1 fruit fly cellular context compared by ENCODE assay signal in the genomic region with DNA sequence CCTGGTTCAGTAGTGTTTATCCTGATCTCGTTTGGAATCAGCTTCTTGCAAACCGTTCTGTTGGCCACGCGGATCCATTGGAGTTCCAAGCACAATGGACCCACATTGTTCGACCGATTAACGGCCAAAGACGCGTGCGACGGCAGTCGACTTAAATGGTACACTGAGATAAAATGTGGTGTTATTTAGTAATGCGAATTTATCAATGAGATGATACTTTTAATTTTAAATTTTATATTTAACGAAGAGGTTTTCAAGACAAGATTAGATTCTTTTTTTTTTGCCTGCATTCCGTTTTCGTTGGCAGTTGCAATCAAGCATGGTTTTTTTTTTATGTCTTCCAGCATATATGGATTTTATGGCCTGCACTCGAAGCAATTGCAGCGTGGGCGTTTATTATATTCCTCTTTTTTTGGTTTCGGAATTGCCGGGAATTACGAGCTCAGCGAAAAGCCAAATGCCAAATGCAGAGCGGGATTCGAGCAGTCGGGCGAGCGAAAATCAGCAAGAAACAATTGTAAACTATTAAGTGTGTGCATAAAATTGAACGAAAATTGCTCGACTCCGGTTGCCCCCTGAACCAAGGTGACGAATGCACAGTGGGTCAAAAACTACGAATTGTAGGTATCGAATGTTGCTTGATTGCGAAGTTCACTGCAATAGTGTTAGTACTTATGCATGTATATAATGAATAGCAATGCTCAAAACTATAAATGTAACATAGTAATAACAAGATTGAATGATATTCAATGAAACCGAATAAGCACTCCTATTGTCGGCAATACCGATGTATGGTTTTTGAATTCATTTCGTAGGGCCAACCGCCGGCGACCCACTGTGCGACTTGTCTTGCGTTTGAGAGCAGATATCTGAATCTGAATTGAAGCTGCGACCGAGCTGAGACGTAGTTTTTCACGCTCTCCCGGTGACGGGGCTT.
TF ChIP-seq lines count a peak whose summit lies in the region.

No protein-coding gene starts in this region.

TF ChIP-seq in whole organism, embryonic, 481 proteins besides CTCF, POLR2A, EP300 and RAD21 (continued from another document and continues in another):
- TF ChIP-seq CG12236 (GFP tag; optimal IDR thresholded peaks at IDR 0.05; lab: Kevin White, UChicago), result peak; percentile 14
- TF ChIP-seq NK7.1 (GFP tag; optimal IDR thresholded peaks at IDR 0.05; lab: Kevin White, UChicago), result peak; percentile 25
- peak; percentile 2 for TF ChIP-seq CG18476 (GFP tag; optimal IDR thresholded peaks at IDR 0.05; lab: Kevin White, UChicago)
- peak; percentile 61 for TF ChIP-seq caup (GFP tag; optimal IDR thresholded peaks at IDR 0.05; lab: Kevin White, UChicago; ENCODE audit: severe bottlenecking)
- no peak for TF ChIP-seq CG16779 (GFP tag; IDR thresholded peaks at IDR 0.05; lab: Robert Waterston, UW)
- TF ChIP-seq CG9215 (GFP tag; IDR thresholded peaks at IDR 0.05; lab: Robert Waterston, UW), result peak; percentile 71
- TF ChIP-seq vfl (GFP tag; optimal IDR thresholded peaks at IDR 0.05; lab: Kevin White, UChicago), result peak; percentile 27
- TF ChIP-seq sd (tag; optimal IDR thresholded peaks at IDR 0.05; lab: Kevin White, UChicago), result peak; percentile 26
- peak; percentile 85 for TF ChIP-seq CG12769 (tag; optimal IDR thresholded peaks at IDR 0.05; lab: Kevin White, UChicago)
- TF ChIP-seq tup (GFP tag; optimal IDR thresholded peaks at IDR 0.05; lab: Kevin White, UChicago), result peak; percentile 29
- TF ChIP-seq Usf (GFP tag; optimal IDR thresholded peaks at IDR 0.05; lab: Kevin White, UChicago), result peak; percentile 24
- TF ChIP-seq CG14014 (GFP tag; IDR thresholded peaks at IDR 0.05; lab: Robert Waterston, UW), result peak; percentile 65
- peak; percentile 81 for TF ChIP-seq CG11695 (GFP tag; IDR thresholded peaks at IDR 0.05; lab: Robert Waterston, UW)
- TF ChIP-seq sima (GFP tag; optimal IDR thresholded peaks at IDR 0.05; lab: Kevin White, UChicago), result no peak
- no peak for TF ChIP-seq tll (GFP tag; optimal IDR thresholded peaks at IDR 0.05; lab: Kevin White, UChicago)
- TF ChIP-seq Gsc (GFP tag; IDR thresholded peaks at IDR 0.05; lab: Robert Waterston, UW), result no peak
- peak; percentile 6 for TF ChIP-seq CG8089 (GFP tag; optimal IDR thresholded peaks at IDR 0.05; lab: Kevin White, UChicago)
- TF ChIP-seq CG10979 (tag; optimal IDR thresholded peaks at IDR 0.05; lab: Kevin White, UChicago), result peak; percentile 43
- 0 out of 2 replicates have a peak, but pooled peaks have one; percentile 42 for TF ChIP-seq seq (GFP tag; IDR thresholded peaks at IDR 0.05; lab: Robert Waterston, UW)
- no peak for TF ChIP-seq ttk (GFP tag; IDR thresholded peaks at IDR 0.05; lab: Robert Waterston, UW)
- peak; percentile 23 for TF ChIP-seq ERR (GFP tag; optimal IDR thresholded peaks at IDR 0.05; lab: Kevin White, UChicago)
- TF ChIP-seq Asciz (GFP tag; optimal IDR thresholded peaks at IDR 0.05; lab: Kevin White, UChicago), result no peak
- TF ChIP-seq croc (GFP tag; conservative IDR thresholded peaks at IDR 0.05; lab: Robert Waterston, UW), result peak; percentile 31; the same call in 2 of the 3 replicates
- TF ChIP-seq mld (GFP tag; IDR thresholded peaks at IDR 0.05; lab: Robert Waterston, UW; ENCODE audit: partially characterized antibody), result no peak
- peak; percentile 12 for TF ChIP-seq CG1602 (GFP tag; optimal IDR thresholded peaks at IDR 0.05; lab: Kevin White, UChicago)
- TF ChIP-seq Neu2 (GFP tag; optimal IDR thresholded peaks at IDR 0.05; lab: Kevin White, UChicago; ENCODE audit: borderline replicate concordance), result no peak
- TF ChIP-seq Ravus (GFP tag; IDR thresholded peaks at IDR 0.05; lab: Robert Waterston, UW), result peak; percentile 2; the same call in 1 of the 2 replicates
- TF ChIP-seq lov (optimal IDR thresholded peaks at IDR 0.05; lab: Kevin White, UChicago), result no peak
- no peak for TF ChIP-seq lov (GFP tag; IDR thresholded peaks at IDR 0.05; lab: Robert Waterston, UW)
- no peak for TF ChIP-seq CkIIα-i1 (GFP tag; IDR thresholded peaks at IDR 0.05; lab: Robert Waterston, UW)
- peak; percentile 34 for TF ChIP-seq CG9876 (GFP tag; optimal IDR thresholded peaks at IDR 0.05; lab: Kevin White, UChicago)
- 0 out of 2 replicates have a peak, but pooled peaks have one; percentile 21 for TF ChIP-seq ap (GFP tag; IDR thresholded peaks at IDR 0.05; lab: Robert Waterston, UW)
- peak; percentile 37 for TF ChIP-seq ems (GFP tag; optimal IDR thresholded peaks at IDR 0.05; lab: Kevin White, UChicago)
- TF ChIP-seq ken (GFP tag; IDR thresholded peaks at IDR 0.05; lab: Robert Waterston, UW), result no peak
- TF ChIP-seq Dref (GFP tag; IDR thresholded peaks at IDR 0.05; lab: Robert Waterston, UW), result no peak
- 0 out of 3 replicates have a peak, but pooled peaks have one; percentile 49 for TF ChIP-seq CG2889 (GFP tag; IDR thresholded peaks at IDR 0.05; lab: Robert Waterston, UW)
- TF ChIP-seq run (tag; optimal IDR thresholded peaks at IDR 0.05; lab: Kevin White, UChicago), result no peak
- peak; percentile 73 for TF ChIP-seq slbo (GFP tag; IDR thresholded peaks at IDR 0.05; lab: Robert Waterston, UW)
- TF ChIP-seq btn (GFP tag; optimal IDR thresholded peaks at IDR 0.05; lab: Kevin White, UChicago), result peak; percentile 38
- peak; percentile 58 for TF ChIP-seq ATbp (GFP tag; optimal IDR thresholded peaks at IDR 0.05; lab: Kevin White, UChicago)
- TF ChIP-seq h (optimal IDR thresholded peaks at IDR 0.05; lab: Kevin White, UChicago), result no peak
- TF ChIP-seq CG11504 (tag; optimal IDR thresholded peaks at IDR 0.05; lab: Kevin White, UChicago), result peak; percentile 71
- TF ChIP-seq Ets97D (GFP tag; optimal IDR thresholded peaks at IDR 0.05; lab: Kevin White, UChicago), result no peak
- TF ChIP-seq CG17359 (tag; optimal IDR thresholded peaks at IDR 0.05; lab: Kevin White, UChicago), result peak; percentile 53
- peak; percentile 46 for TF ChIP-seq CG9437 (GFP tag; optimal IDR thresholded peaks at IDR 0.05; lab: Kevin White, UChicago)
- no peak for TF ChIP-seq pan (optimal IDR thresholded peaks at IDR 0.05; lab: Kevin White, UChicago)
- TF ChIP-seq pan (GFP tag; optimal IDR thresholded peaks at IDR 0.05 in 1 of 2, IDR thresholded peaks at IDR 0.05 in 1 of 2), result peak in 1 of 2 experiments; percentile 78
- peak; percentile 65 for TF ChIP-seq CG12155 (GFP tag; optimal IDR thresholded peaks at IDR 0.05; lab: Kevin White, UChicago)
- peak; percentile 9 for TF ChIP-seq CG10267 (tag; optimal IDR thresholded peaks at IDR 0.05; lab: Kevin White, UChicago)
- no peak for TF ChIP-seq Lim3 (GFP tag; IDR thresholded peaks at IDR 0.05; lab: Robert Waterston, UW)
- TF ChIP-seq CG31224 (GFP tag; IDR thresholded peaks at IDR 0.05; lab: Robert Waterston, UW), result peak; percentile 64
- TF ChIP-seq aop (GFP tag; IDR thresholded peaks at IDR 0.05; lab: Robert Waterston, UW), result no peak
- peak; percentile 10 for TF ChIP-seq CG12104 (GFP tag; optimal IDR thresholded peaks at IDR 0.05; lab: Kevin White, UChicago)
- peak; percentile 76 for TF ChIP-seq Atf6 (GFP tag; IDR thresholded peaks at IDR 0.05; lab: Robert Waterston, UW)
- TF ChIP-seq CG4617 (GFP tag; optimal IDR thresholded peaks at IDR 0.05; lab: Kevin White, UChicago; ENCODE audit: borderline replicate concordance), result no peak
- TF ChIP-seq insv (GFP tag; optimal IDR thresholded peaks at IDR 0.05; lab: Kevin White, UChicago), result no peak
- TF ChIP-seq otp (GFP tag; IDR thresholded peaks at IDR 0.05; lab: Robert Waterston, UW), result peak; percentile 59; the same call in 1 of the 3 replicates
- TF ChIP-seq CG34376 (GFP tag; optimal IDR thresholded peaks at IDR 0.05; lab: Kevin White, UChicago), result peak; percentile 39
- peak; percentile 58 for TF ChIP-seq al (GFP tag; IDR thresholded peaks at IDR 0.05; lab: Robert Waterston, UW)
- TF ChIP-seq Ptx1 (GFP tag; IDR thresholded peaks at IDR 0.05; lab: Robert Waterston, UW), result peak; percentile 72
- TF ChIP-seq CG10366 (GFP tag; IDR thresholded peaks at IDR 0.05; lab: Robert Waterston, UW), result peak; percentile 20; the same call in 1 of the 2 replicates
- peak; percentile 45 for TF ChIP-seq jing (GFP tag; optimal IDR thresholded peaks at IDR 0.05; lab: Kevin White, UChicago)
- TF ChIP-seq CG18262 (tag; optimal IDR thresholded peaks at IDR 0.05; lab: Kevin White, UChicago), result peak; percentile 52
- peak; percentile 63 for TF ChIP-seq HmgZ (tag; optimal IDR thresholded peaks at IDR 0.05; lab: Kevin White, UChicago)
- no peak for TF ChIP-seq slou (GFP tag; optimal IDR thresholded peaks at IDR 0.05; lab: Kevin White, UChicago)
- TF ChIP-seq CG1233 (GFP tag; optimal IDR thresholded peaks at IDR 0.05; lab: Kevin White, UChicago), result peak; percentile 47
- peak; percentile 70 for TF ChIP-seq Ets65A (GFP tag; lab: Kevin White, UChicago)
- peak; percentile 54 for TF ChIP-seq CG6689 (GFP tag; IDR thresholded peaks at IDR 0.05; lab: Robert Waterston, UW)
- TF ChIP-seq Hmr (GFP tag; optimal IDR thresholded peaks at IDR 0.05; lab: Kevin White, UChicago), result peak; percentile 72
- TF ChIP-seq Doc2 (GFP tag; IDR thresholded peaks at IDR 0.05; lab: Robert Waterston, UW), result no peak
- no peak for TF ChIP-seq YL-1 (GFP tag; optimal IDR thresholded peaks at IDR 0.05; lab: Kevin White, UChicago)
- TF ChIP-seq NfI (GFP tag; optimal IDR thresholded peaks at IDR 0.05; lab: Kevin White, UChicago), result peak; percentile 65
- TF ChIP-seq ham (GFP tag; IDR thresholded peaks at IDR 0.05; lab: Robert Waterston, UW), result no peak
- TF ChIP-seq Fer1 (GFP tag; optimal IDR thresholded peaks at IDR 0.05; lab: Kevin White, UChicago), result peak; percentile 81
- peak; percentile 40 for TF ChIP-seq pho (GFP tag; optimal IDR thresholded peaks at IDR 0.05; lab: Kevin White, UChicago)
- TF ChIP-seq CG13894 (tag; optimal IDR thresholded peaks at IDR 0.05; lab: Kevin White, UChicago), result peak; percentile 48
- peak; percentile 39; the same call in 1 of the 2 replicates for TF ChIP-seq Rx (GFP tag; IDR thresholded peaks at IDR 0.05; lab: Robert Waterston, UW)
- no peak for TF ChIP-seq CG7745 (tag; optimal IDR thresholded peaks at IDR 0.05; lab: Kevin White, UChicago)
- peak; percentile 45 for TF ChIP-seq salm (tag; optimal IDR thresholded peaks at IDR 0.05; lab: Kevin White, UChicago)
- TF ChIP-seq chn (GFP tag; optimal IDR thresholded peaks at IDR 0.05; lab: Kevin White, UChicago), result peak; percentile 50
- TF ChIP-seq CG33213 (GFP tag; optimal IDR thresholded peaks at IDR 0.05; lab: Kevin White, UChicago), result no peak
- peak; percentile 3 for TF ChIP-seq CG7928 (GFP tag; optimal IDR thresholded peaks at IDR 0.05; lab: Kevin White, UChicago)
- TF ChIP-seq CG10431 (GFP tag; optimal IDR thresholded peaks at IDR 0.05; lab: Kevin White, UChicago), result no peak
- no peak for TF ChIP-seq Lpt (GFP tag; optimal IDR thresholded peaks at IDR 0.05; lab: Kevin White, UChicago)
- no peak for TF ChIP-seq dm (GFP tag; optimal IDR thresholded peaks at IDR 0.05; lab: Kevin White, UChicago)
- peak; percentile 40 for TF ChIP-seq CG4328 (GFP tag; optimal IDR thresholded peaks at IDR 0.05; lab: Kevin White, UChicago)
- TF ChIP-seq CG10543 (GFP tag; optimal IDR thresholded peaks at IDR 0.05; lab: Kevin White, UChicago), result peak; percentile 58
- TF ChIP-seq CG1529 (GFP tag; optimal IDR thresholded peaks at IDR 0.05; lab: Kevin White, UChicago), result peak; percentile 11
- TF ChIP-seq Poxn (GFP tag; IDR thresholded peaks at IDR 0.05; lab: Robert Waterston, UW), result no peak
- peak; percentile 78 for TF ChIP-seq CG13424 (tag; optimal IDR thresholded peaks at IDR 0.05; lab: Kevin White, UChicago)
- TF ChIP-seq CG12391 (tag; optimal IDR thresholded peaks at IDR 0.05; lab: Kevin White, UChicago), result peak; percentile 68
- TF ChIP-seq knrl (GFP tag; IDR thresholded peaks at IDR 0.05; lab: Robert Waterston, UW; ENCODE audit: partially characterized antibody), result no peak
- no peak for TF ChIP-seq gt (GFP tag; IDR thresholded peaks at IDR 0.05; lab: Robert Waterston, UW)
- TF ChIP-seq da (GFP tag; optimal IDR thresholded peaks at IDR 0.05; lab: Kevin White, UChicago), result no peak
- TF ChIP-seq gem (tag; optimal IDR thresholded peaks at IDR 0.05; lab: Kevin White, UChicago), result peak; percentile 79
- peak; percentile 32 for TF ChIP-seq Dek (tag; optimal IDR thresholded peaks at IDR 0.05; lab: Kevin White, UChicago)
- peak; percentile 56 for TF ChIP-seq CG7372 (GFP tag; IDR thresholded peaks at IDR 0.05; lab: Robert Waterston, UW)
- TF ChIP-seq zfh1 (GFP tag; IDR thresholded peaks at IDR 0.05; lab: Robert Waterston, UW), result peak; percentile 50; the same call in 2 of the 3 replicates
- TF ChIP-seq HLH54F (GFP tag; optimal IDR thresholded peaks at IDR 0.05; lab: Kevin White, UChicago), result peak; percentile 47
- peak; percentile 21 for TF ChIP-seq az2 (GFP tag; optimal IDR thresholded peaks at IDR 0.05; lab: Kevin White, UChicago)
- peak; percentile 45; the same call in 1 of the 3 replicates for TF ChIP-seq CG11093 (GFP tag; IDR thresholded peaks at IDR 0.05; lab: Robert Waterston, UW)
- TF ChIP-seq dimm (GFP tag; IDR thresholded peaks at IDR 0.05; lab: Robert Waterston, UW), result peak; percentile 24; the same call in 1 of the 2 replicates
- TF ChIP-seq CG33557 (GFP tag; optimal IDR thresholded peaks at IDR 0.05; lab: Kevin White, UChicago), result peak; percentile 18
- TF ChIP-seq esg (GFP tag; conservative IDR thresholded peaks at IDR 0.05; lab: Robert Waterston, UW), result peak; percentile 55
- peak; percentile 68 for TF ChIP-seq CG8924 (tag; optimal IDR thresholded peaks at IDR 0.05; lab: Kevin White, UChicago)
- peak; percentile 74 for TF ChIP-seq dmrt99B (tag; optimal IDR thresholded peaks at IDR 0.05; lab: Kevin White, UChicago)
- TF ChIP-seq CG8765 (GFP tag; IDR thresholded peaks at IDR 0.05; lab: Robert Waterston, UW), result no peak
- TF ChIP-seq Spps (tag; optimal IDR thresholded peaks at IDR 0.05; lab: Kevin White, UChicago), result peak; percentile 20
- TF ChIP-seq schlank (tag; optimal IDR thresholded peaks at IDR 0.05; lab: Kevin White, UChicago), result peak; percentile 14
- TF ChIP-seq Hr39 (optimal IDR thresholded peaks at IDR 0.05; lab: Kevin White, UChicago), result no peak
- no peak for TF ChIP-seq dati (GFP tag; IDR thresholded peaks at IDR 0.05; lab: Robert Waterston, UW)
- TF ChIP-seq CG10565 (GFP tag; optimal IDR thresholded peaks at IDR 0.05; lab: Kevin White, UChicago), result no peak
- peak; percentile 57 for TF ChIP-seq HLH3B (GFP tag; IDR thresholded peaks at IDR 0.05; lab: Robert Waterston, UW)
- TF ChIP-seq Abd-B (GFP tag; optimal IDR thresholded peaks at IDR 0.05; lab: Kevin White, UChicago), result peak; percentile 61
- TF ChIP-seq zen2 (GFP tag; IDR thresholded peaks at IDR 0.05; lab: Robert Waterston, UW; ENCODE audit: partially characterized antibody), result no peak
- TF ChIP-seq nerfin-1 (tag; optimal IDR thresholded peaks at IDR 0.05; lab: Kevin White, UChicago), result peak; percentile 49
- peak; percentile 58 for TF ChIP-seq fd64A (GFP tag; optimal IDR thresholded peaks at IDR 0.05; lab: Kevin White, UChicago)
- peak; percentile 20; the same call in 1 of the 3 replicates for TF ChIP-seq HLH4C (GFP tag; IDR thresholded peaks at IDR 0.05; lab: Robert Waterston, UW; ENCODE audit: partially characterized antibody)
- peak; percentile 31 for TF ChIP-seq Atf-2 (GFP tag; optimal IDR thresholded peaks at IDR 0.05; lab: Kevin White, UChicago)
